Fruit fly (Drosophila melanogaster) whole organism, embryonic: ENCODE measurements around the gene CG11920.

Source experiments
- ATbp ChIP-seq: fragments of 200-800 bp; sonication (Bioruptor generic); optimal IDR thresholded peaks from 2 replicates; lab custom pipeline; 2017; ENCODE audit warnings: missing biosample characterization, mild to moderate bottlenecking, missing genetic modification characterization, missing genetic modification reagents
- Aef1 ChIP-seq: fragments of 200-800 bp; sonication (Bioruptor generic); IDR thresholded peaks from 3 replicates; pipeline ENCODE4 v1.3.6; 2022; ENCODE audit warnings: missing biosample characterization, missing genetic modification characterization
- CG10209 ChIP-seq: fragments of 200-800 bp; sonication (Bioruptor generic); optimal IDR thresholded peaks from 3 replicates; lab custom pipeline; 2017; ENCODE audit warnings: missing biosample characterization, mild to moderate bottlenecking, missing genetic modification characterization, missing genetic modification reagents
- CG10462 ChIP-seq: fragments of 200-800 bp; sonication (Bioruptor generic); optimal IDR thresholded peaks from 2 replicates; lab custom pipeline; 2016; ENCODE audit warnings: missing biosample characterization, missing genetic modification characterization
- CG10979 ChIP-seq: fragments of 200-800 bp; sonication (Bioruptor generic); optimal IDR thresholded peaks from 2 replicates; lab custom pipeline; 2018; ENCODE audit warnings: missing biosample characterization, mild to moderate bottlenecking, missing genetic modification characterization, moderate library complexity
- CG11398 ChIP-seq: fragments of 200-800 bp; sonication (Bioruptor generic); optimal IDR thresholded peaks from 2 replicates; lab custom pipeline; 2016; ENCODE audit warnings: missing biosample characterization, missing genetic modification characterization
- CG11695 ChIP-seq: fragments of 200-800 bp; sonication (Bioruptor generic); IDR thresholded peaks from 3 replicates; pipeline ENCODE4 v1.3.6; 2022; ENCODE audit warnings: missing biosample characterization, missing genetic modification characterization
- CG12769 ChIP-seq: fragments of 200-800 bp; sonication (Bioruptor generic); optimal IDR thresholded peaks from 2 replicates; lab custom pipeline; 2019; ENCODE audit warnings: missing biosample characterization, mild to moderate bottlenecking, missing genetic modification characterization, moderate library complexity
- CG13287 ChIP-seq: fragments of 200-800 bp; sonication (Bioruptor generic); IDR thresholded peaks from 2 replicates; pipeline ENCODE4 v1.3.6; 2022; ENCODE audit warnings: missing biosample characterization, missing genetic modification characterization; ENCODE audit not compliant: partially characterized antibody
- CG14860 ChIP-seq: fragments of 200-800 bp; sonication (Bioruptor generic); IDR thresholded peaks from 3 replicates; pipeline ENCODE4 v1.3.6; 2022; ENCODE audit warnings: missing biosample characterization, missing genetic modification characterization; ENCODE audit not compliant: partially characterized antibody
- CG1792 ChIP-seq: fragments of 200-800 bp; sonication (Bioruptor generic); optimal IDR thresholded peaks from 2 replicates; lab custom pipeline; 2016; ENCODE audit warnings: missing biosample characterization, missing genetic modification characterization
- CG2129 ChIP-seq: fragments of 200-800 bp; sonication (Bioruptor generic); IDR thresholded peaks from 2 replicates; pipeline ENCODE4 v1.3.6; 2022; ENCODE audit warnings: missing biosample characterization, missing genetic modification characterization; ENCODE audit not compliant: partially characterized antibody
- CG32532 ChIP-seq: fragments of 200-800 bp; sonication (Bioruptor generic); IDR thresholded peaks from 2 replicates; pipeline ENCODE4 v1.3.6; 2022; ENCODE audit warnings: missing biosample characterization, missing genetic modification characterization
- CG5245 ChIP-seq: fragments of 200-800 bp; sonication (Bioruptor generic); optimal IDR thresholded peaks from 3 replicates; lab custom pipeline; 2016; ENCODE audit warnings: missing biosample characterization, missing genetic modification characterization
- CG6175 ChIP-seq: fragments of 200-800 bp; sonication (Bioruptor generic); IDR thresholded peaks from 3 replicates; pipeline ENCODE4 v1.3.6; 2022; ENCODE audit warnings: missing biosample characterization, missing genetic modification characterization
- CG6272 ChIP-seq: fragments of 200-800 bp; sonication (Bioruptor generic); IDR thresholded peaks from 2 replicates; pipeline ENCODE4 v1.3.6; 2022; ENCODE audit warnings: missing biosample characterization, missing genetic modification characterization
- CG8089 ChIP-seq: fragments of 200-800 bp; sonication (Bioruptor generic); optimal IDR thresholded peaks from 3 replicates; lab custom pipeline; 2016; ENCODE audit warnings: missing biosample characterization, missing genetic modification characterization
- CG8281 ChIP-seq: fragments of 200-800 bp; sonication (Bioruptor generic); optimal IDR thresholded peaks from 2 replicates; lab custom pipeline; 2018; ENCODE audit warnings: missing biosample characterization, mild to moderate bottlenecking, missing genetic modification characterization, moderate library complexity
- Ets65A ChIP-seq: fragments of 200-800 bp; sonication (Bioruptor generic); peaks from one replicate; lab custom pipeline; 2016; ENCODE audit warnings: missing biosample characterization, missing genetic modification characterization
- HLH3B ChIP-seq: fragments of 200-800 bp; sonication (Bioruptor generic); IDR thresholded peaks from 2 replicates; pipeline ENCODE4 v1.3.6; 2022; ENCODE audit warnings: missing biosample characterization, missing genetic modification characterization
- HLH54F ChIP-seq: fragments of 200-800 bp; sonication (Bioruptor generic); optimal IDR thresholded peaks from 3 replicates; lab custom pipeline; 2016; ENCODE audit warnings: missing biosample characterization, missing genetic modification characterization
- Hr51 ChIP-seq, 2 experiments: fragments of 200-800 bp; sonication (Bioruptor generic); optimal IDR thresholded peaks; 2 replicates in 1 of 2; 3 replicates in 1 of 2; lab custom pipeline; 2016 to 2018; ENCODE audit warnings: missing biosample characterization in 2 of 2, missing genetic modification characterization in 2 of 2, mild to moderate bottlenecking in 1 of 2, moderate library complexity in 1 of 2
- Jarid2 ChIP-seq: fragments of 200-800 bp; sonication (Bioruptor generic); optimal IDR thresholded peaks from 3 replicates; lab custom pipeline; 2017; ENCODE audit warnings: mild to moderate bottlenecking, missing biosample characterization, missing genetic modification reagents, missing genetic modification characterization
- Kr ChIP-seq: fragments of 200-800 bp; sonication (Bioruptor generic); optimal IDR thresholded peaks from 2 replicates; lab custom pipeline; 2017; ENCODE audit warnings: missing biosample characterization, mild to moderate bottlenecking, missing genetic modification characterization
- Lhr ChIP-seq: fragments of 200-800 bp; sonication (Bioruptor generic); optimal IDR thresholded peaks from 3 replicates; lab custom pipeline; 2017; ENCODE audit warnings: mild to moderate bottlenecking, missing biosample characterization, missing genetic modification reagents, missing genetic modification characterization
- Lim3 ChIP-seq: fragments of 200-800 bp; sonication (Bioruptor generic); IDR thresholded peaks from 2 replicates; pipeline ENCODE4 v1.3.6; 2022; ENCODE audit warnings: missing biosample characterization, missing genetic modification characterization
- Ravus ChIP-seq: fragments of 200-800 bp; sonication (Bioruptor generic); IDR thresholded peaks from 2 replicates; pipeline ENCODE4 v1.3.6; 2022; ENCODE audit warnings: missing biosample characterization, missing genetic modification characterization
- Sry-δ ChIP-seq: fragments of 200-800 bp; sonication (Bioruptor generic); optimal IDR thresholded peaks from 2 replicates; lab custom pipeline; 2016; ENCODE audit warnings: missing biosample characterization, missing genetic modification characterization
- Trl ChIP-seq, 3 experiments: fragments of >200 bp in 2 of 3; fragments of 200-800 bp in 1 of 3; sonication (Bioruptor generic) in 1 of 3; optimal IDR thresholded peaks; 2 replicates in 1 of 3; 3 replicates in 2 of 3; lab custom pipeline; 2016 to 2017; ENCODE audit warnings: missing biosample characterization in 1 of 3, missing genetic modification characterization in 1 of 3
- Xbp1 ChIP-seq: fragments of 200-800 bp; sonication (Bioruptor generic); optimal IDR thresholded peaks from 3 replicates; lab custom pipeline; 2016; ENCODE audit warnings: missing biosample characterization, mild to moderate bottlenecking, missing genetic modification characterization
- al ChIP-seq: fragments of 200-800 bp; sonication (Bioruptor generic); IDR thresholded peaks from 2 replicates; pipeline ENCODE4 v1.3.6; 2022; ENCODE audit warnings: missing biosample characterization, missing genetic modification characterization
- ap ChIP-seq: fragments of 200-800 bp; sonication (Bioruptor generic); IDR thresholded peaks from 2 replicates; pipeline ENCODE4 v1.3.6; 2022; ENCODE audit warnings: missing biosample characterization, missing genetic modification characterization
- az2 ChIP-seq: fragments of 200-800 bp; sonication (Bioruptor generic); optimal IDR thresholded peaks from 3 replicates; lab custom pipeline; 2016; ENCODE audit warnings: missing biosample characterization, missing genetic modification characterization
- croc ChIP-seq: fragments of 200-800 bp; sonication (Bioruptor generic); conservative IDR thresholded peaks from 3 replicates; pipeline ENCODE4 v1.3.6; 2022; ENCODE audit warnings: missing biosample characterization, missing genetic modification characterization
- crol ChIP-seq: fragments of 200-800 bp; sonication (Bioruptor generic); IDR thresholded peaks from 2 replicates; pipeline ENCODE4 v1.3.6; 2022; ENCODE audit warnings: missing biosample characterization, missing genetic modification characterization
- cwo ChIP-seq: fragments of 200-800 bp; sonication (Bioruptor generic); optimal IDR thresholded peaks from 3 replicates; lab custom pipeline; 2017; ENCODE audit warnings: missing biosample characterization, missing genetic modification characterization, mild to moderate bottlenecking, moderate library complexity, missing genetic modification reagents
- dpn ChIP-seq, 2 experiments: fragments of 200-800 bp; sonication (Bioruptor generic); optimal IDR thresholded peaks; 3 replicates each; lab custom pipeline; 2016; ENCODE audit warnings: missing biosample characterization in 2 of 2, missing genetic modification characterization in 2 of 2
- ewg ChIP-seq: fragments of 200-800 bp; sonication (Bioruptor generic); optimal IDR thresholded peaks from 3 replicates; lab custom pipeline; 2017; ENCODE audit warnings: mild to moderate bottlenecking, missing biosample characterization, missing genetic modification reagents, missing genetic modification characterization
- fd102C ChIP-seq: fragments of 200-800 bp; sonication (Bioruptor generic); optimal IDR thresholded peaks from 2 replicates; lab custom pipeline; 2018; ENCODE audit warnings: missing biosample characterization, mild to moderate bottlenecking, missing genetic modification characterization, moderate library complexity
- hkb ChIP-seq, 2 experiments: fragments of 200-800 bp in 1 of 2; fragments of >200 bp in 1 of 2; sonication (Bioruptor generic) in 1 of 2; IDR thresholded peaks in 1 of 2; optimal IDR thresholded peaks in 1 of 2; 2 replicates each; pipeline versions ENCODE4 v1.3.6 to Lab custom; 2017 to 2022; ENCODE audit warnings: missing biosample characterization in 1 of 2, missing genetic modification characterization in 1 of 2
- kni ChIP-seq: fragments of 200-800 bp; sonication (Bioruptor generic); optimal IDR thresholded peaks from 3 replicates; lab custom pipeline; 2017; ENCODE audit warnings: mild to moderate bottlenecking, missing biosample characterization, missing genetic modification reagents, missing genetic modification characterization
- lbe ChIP-seq: fragments of 200-800 bp; sonication (Bioruptor generic); optimal IDR thresholded peaks from 2 replicates; lab custom pipeline; 2016; ENCODE audit warnings: missing biosample characterization, mild to moderate bottlenecking, missing genetic modification characterization
- maf-S ChIP-seq: fragments of 200-800 bp; sonication (Bioruptor generic); optimal IDR thresholded peaks from 2 replicates; lab custom pipeline; 2016; ENCODE audit warnings: missing biosample characterization, missing genetic modification characterization
- org-1 ChIP-seq: fragments of 200-800 bp; sonication (Bioruptor generic); optimal IDR thresholded peaks from 2 replicates; lab custom pipeline; 2017; ENCODE audit warnings: missing biosample characterization, missing genetic modification characterization
- ranshi ChIP-seq: fragments of 200-800 bp; sonication (Bioruptor generic); IDR thresholded peaks from 2 replicates; pipeline ENCODE4 v1.3.6; 2022; ENCODE audit warnings: missing biosample characterization, missing genetic modification characterization
- tx ChIP-seq: fragments of 200-800 bp; sonication (Bioruptor generic); optimal IDR thresholded peaks from 2 replicates; lab custom pipeline; 2016; ENCODE audit warnings: missing biosample characterization, missing genetic modification characterization
- unc-4 ChIP-seq: fragments of 200-800 bp; sonication (Bioruptor generic); IDR thresholded peaks from 2 replicates; pipeline ENCODE4 v1.3.6; 2022; ENCODE audit warnings: missing biosample characterization, missing genetic modification characterization; ENCODE audit not compliant: partially characterized antibody
- vvl ChIP-seq: fragments of 200-800 bp; sonication (Bioruptor generic); IDR thresholded peaks from 2 replicates; pipeline ENCODE4 v1.3.6; 2022; ENCODE audit warnings: missing biosample characterization, missing genetic modification characterization
- wor ChIP-seq: fragments of 200-800 bp; sonication (Bioruptor generic); IDR thresholded peaks from 2 replicates; pipeline ENCODE4 v1.3.6; 2022; ENCODE audit warnings: missing biosample characterization, missing genetic modification characterization
- zen ChIP-seq: fragments of 200-800 bp; sonication (Bioruptor generic); optimal IDR thresholded peaks from 3 replicates; lab custom pipeline; 2018; ENCODE audit warnings: missing biosample characterization, mild to moderate bottlenecking, missing genetic modification characterization, moderate library complexity

Gene CG11920

dm6 chr3R:25039028-25039476 lies 35.6 kb upstream of the CG11920 start, which contains the start of the genes Ythdf and bai (continued):
- TF ChIP-seq cwo (no peak), croc (GFP tag; lab: Robert Waterston, UW) (no peak), tx (GFP tag; lab: Kevin White, UChicago) (peak; percentile 6), Sry-δ (GFP tag; lab: Kevin White, UChicago) (peak; percentile 97), ewg (GFP tag; lab: Kevin White, UChicago) (peak; percentile 35), dpn (GFP tag; optimal IDR thresholded peaks at IDR 0.05; lab: Kevin White, UChicago) (peak; percentile 47 to 54), Hr51 (GFP tag; optimal IDR thresholded peaks at IDR 0.05; lab: Kevin White, UChicago) (peak in 1 of 2 experiments; percentile 52), lbe (GFP tag; lab: Kevin White, UChicago) (peak; percentile 34), vvl (GFP tag; lab: Robert Waterston, UW) (no peak), crol (GFP tag; lab: Robert Waterston, UW) (no peak), CG11695 (GFP tag; lab: Robert Waterston, UW) (no peak), Ravus (GFP tag; lab: Robert Waterston, UW) (no peak), CG5245 (GFP tag; lab: Kevin White, UChicago) (no peak), CG32532 (GFP tag; lab: Robert Waterston, UW) (peak; percentile 48; the same call in 1 of the 2 replicates), fd102C (no peak), CG10209 (no peak), Lim3 (GFP tag; lab: Robert Waterston, UW) (no peak), az2 (GFP tag; lab: Kevin White, UChicago) (peak; percentile 15), HLH3B (GFP tag; lab: Robert Waterston, UW) (no peak), ATbp (no peak), Jarid2 (GFP tag; lab: Kevin White, UChicago) (no peak), Xbp1 (peak; percentile 65), ranshi (GFP tag; lab: Robert Waterston, UW) (no peak), CG11398 (peak; percentile 2), CG6272 (GFP tag; lab: Robert Waterston, UW) (no peak), CG13287 (GFP tag; lab: Robert Waterston, UW) (peak; percentile 91), maf-S (GFP tag; lab: Kevin White, UChicago) (peak; percentile 43), kni (no peak), Lhr (GFP tag; lab: Kevin White, UChicago) (peak; percentile 48), wor (GFP tag; lab: Robert Waterston, UW) (no peak), Kr (GFP tag; lab: Kevin White, UChicago) (no peak), CG8281 (tag; lab: Kevin White, UChicago) (no peak), CG10462 (GFP tag; lab: Kevin White, UChicago) (no peak), Trl (optimal IDR thresholded peaks at IDR 0.05; lab: Kevin White, UChicago) (no peak), Trl (GFP tag; optimal IDR thresholded peaks at IDR 0.05; lab: Kevin White, UChicago) (peak; percentile 31), CG1792 (no peak), unc-4 (peak; percentile 92), zen (tag; lab: Kevin White, UChicago) (peak; percentile 48), CG6175 (GFP tag; lab: Robert Waterston, UW) (no peak), CG12769 (tag; lab: Kevin White, UChicago) (no peak), ap (GFP tag; lab: Robert Waterston, UW) (no peak), CG8089 (GFP tag; lab: Kevin White, UChicago) (no peak), Ets65A (GFP tag; lab: Kevin White, UChicago) (peak; percentile 93), hkb (optimal IDR thresholded peaks at IDR 0.05; lab: Kevin White, UChicago) (peak; percentile 83), hkb (GFP tag; IDR thresholded peaks at IDR 0.05; lab: Robert Waterston, UW) (no peak), Aef1 (GFP tag; lab: Robert Waterston, UW) (no peak), HLH54F (peak; percentile 53), CG14860 (GFP tag; lab: Robert Waterston, UW) (peak; percentile 86), org-1 (GFP tag; lab: Kevin White, UChicago) (no peak), CG2129 (GFP tag; lab: Robert Waterston, UW) (peak; percentile 74), CG10979 (tag; lab: Kevin White, UChicago) (peak; percentile 1), al (GFP tag; lab: Robert Waterston, UW) (no peak)
